Fruit fly (Drosophila melanogaster) whole organism, prepupa: ENCODE data around the gene CG5151.

ENCODE experiments used
- Blimp-1 ChIP-seq: fragments of 200-800 bp; sonication (Bioruptor generic); optimal IDR thresholded peaks from 3 replicates; lab custom pipeline; 2017; ENCODE audit warnings: missing biosample characterization, missing genetic modification characterization, mild to moderate bottlenecking, moderate library complexity, missing genetic modification reagents
- CG10631 ChIP-seq: fragments of 200-800 bp; sonication (Bioruptor generic); optimal IDR thresholded peaks from 2 replicates; lab custom pipeline; 2016; ENCODE audit warnings: missing biosample characterization, missing genetic modification characterization
- CG11294 ChIP-seq: fragments of 200-800 bp; sonication (Bioruptor generic); IDR thresholded peaks from 2 replicates; pipeline ENCODE4 v1.3.6; 2022; ENCODE audit warnings: missing biosample characterization, missing genetic modification characterization
- CG11762 ChIP-seq: fragments of 200-800 bp; sonication (Bioruptor generic); optimal IDR thresholded peaks from 3 replicates; lab custom pipeline; 2016; ENCODE audit warnings: missing biosample characterization, missing genetic modification characterization; ENCODE audit not compliant: insufficient read depth
- CG11902 ChIP-seq: fragments of 200-800 bp; sonication (Bioruptor generic); optimal IDR thresholded peaks from 3 replicates; lab custom pipeline; 2016; ENCODE audit warnings: missing biosample characterization, missing genetic modification characterization
- CG1621 ChIP-seq: fragments of 200-800 bp; sonication (Bioruptor generic); optimal IDR thresholded peaks from 3 replicates; lab custom pipeline; 2018; ENCODE audit warnings: missing biosample characterization, mild to moderate bottlenecking, missing genetic modification characterization
- CG3032 ChIP-seq: fragments of 200-800 bp; optimal IDR thresholded peaks from 2 replicates; lab custom pipeline; 2019; ENCODE audit warnings: missing biosample characterization, mild to moderate bottlenecking, missing genetic modification characterization, moderate library complexity
- CG31627 ChIP-seq: fragments of 200-800 bp; sonication (Bioruptor generic); optimal IDR thresholded peaks from 3 replicates; lab custom pipeline; 2016; ENCODE audit warnings: missing biosample characterization, missing genetic modification characterization
- CG4318 ChIP-seq: fragments of 200-800 bp; sonication (Bioruptor generic); optimal IDR thresholded peaks from 3 replicates; lab custom pipeline; 2017; ENCODE audit warnings: missing biosample characterization, mild to moderate bottlenecking, missing genetic modification characterization
- CG6163 ChIP-seq: fragments of 200-800 bp; sonication (Bioruptor generic); IDR thresholded peaks from 3 replicates; pipeline ENCODE4 v1.3.6; 2022; ENCODE audit warnings: missing biosample characterization, missing genetic modification characterization
- CG6792 ChIP-seq: fragments of 200-800 bp; sonication (Bioruptor generic); optimal IDR thresholded peaks from 3 replicates; lab custom pipeline; 2016; ENCODE audit warnings: missing biosample characterization, missing genetic modification characterization
- CG6808 ChIP-seq: fragments of 200-800 bp; sonication (Bioruptor generic); optimal IDR thresholded peaks from 3 replicates; lab custom pipeline; 2017; ENCODE audit warnings: missing biosample characterization, missing genetic modification characterization, mild to moderate bottlenecking, moderate library complexity, missing genetic modification reagents
- CG6854 ChIP-seq: fragments of 200-800 bp; sonication (Bioruptor generic); optimal IDR thresholded peaks from 2 replicates; lab custom pipeline; 2017; ENCODE audit warnings: missing biosample characterization, mild to moderate bottlenecking, missing genetic modification characterization
- CG7368 ChIP-seq: fragments of 200-800 bp; sonication (Bioruptor generic); optimal IDR thresholded peaks from 3 replicates; lab custom pipeline; 2016; ENCODE audit warnings: missing biosample characterization, missing genetic modification characterization
- CG8119 ChIP-seq: fragments of 200-800 bp; sonication (Bioruptor generic); IDR thresholded peaks from 3 replicates; pipeline ENCODE4 v1.3.6; 2022; ENCODE audit warnings: missing biosample characterization, missing genetic modification characterization
- CG8632 ChIP-seq: fragments of 200-800 bp; sonication (Bioruptor generic); optimal IDR thresholded peaks from 3 replicates; lab custom pipeline; 2016; ENCODE audit warnings: missing biosample characterization, missing genetic modification characterization
- CG9139 ChIP-seq: fragments of 200-800 bp; sonication (Bioruptor generic); optimal IDR thresholded peaks from 3 replicates; lab custom pipeline; 2017; ENCODE audit warnings: missing biosample characterization, mild to moderate bottlenecking, missing genetic modification characterization
- Eip75B ChIP-seq: fragments of 200-800 bp; sonication (Bioruptor generic); optimal IDR thresholded peaks from 3 replicates; lab custom pipeline; 2016; ENCODE audit warnings: missing biosample characterization, missing genetic modification characterization
- Eip78C ChIP-seq: fragments of 200-800 bp; sonication (Bioruptor generic); peaks from one replicate; lab custom pipeline; 2016; ENCODE audit warnings: missing biosample characterization, missing genetic modification characterization
- Eip93F ChIP-seq: fragments of 200-800 bp; sonication (Bioruptor generic); optimal IDR thresholded peaks from 2 replicates; lab custom pipeline; 2016; ENCODE audit warnings: missing biosample characterization, mild to moderate bottlenecking, missing genetic modification characterization
- Ets21C ChIP-seq: fragments of 200-800 bp; sonication (Bioruptor generic); optimal IDR thresholded peaks from 3 replicates; lab custom pipeline; 2016; ENCODE audit warnings: missing biosample characterization, missing genetic modification characterization
- Gug ChIP-seq: fragments of 200-800 bp; sonication (Bioruptor generic); IDR thresholded peaks from 2 replicates; pipeline ENCODE4 v1.3.6; 2022; ENCODE audit warnings: missing biosample characterization, missing genetic modification characterization
- Hr38 ChIP-seq: sonication (Bioruptor generic); optimal IDR thresholded peaks from 2 replicates; lab custom pipeline; 2016; ENCODE audit warnings: missing biosample characterization, missing genetic modification characterization
- Hr4 ChIP-seq: fragments of 200-800 bp; sonication (Bioruptor generic); optimal IDR thresholded peaks from 3 replicates; lab custom pipeline; 2016; ENCODE audit warnings: missing biosample characterization, missing genetic modification characterization
- Lpt ChIP-seq: fragments of 200-800 bp; sonication (Bioruptor generic); optimal IDR thresholded peaks from 3 replicates; lab custom pipeline; 2016; ENCODE audit warnings: missing biosample characterization, missing genetic modification characterization
- Met ChIP-seq: fragments of 200-800 bp; sonication (Bioruptor generic); optimal IDR thresholded peaks from 3 replicates; lab custom pipeline; 2016; ENCODE audit warnings: missing biosample characterization, missing genetic modification characterization
- Sox102F ChIP-seq: fragments of 200-800 bp; sonication (Bioruptor generic); optimal IDR thresholded peaks from 2 replicates; lab custom pipeline; 2016; ENCODE audit warnings: missing biosample characterization, mild to moderate bottlenecking, missing genetic modification characterization
- Sox14 ChIP-seq: fragments of 200-800 bp; sonication (Bioruptor generic); optimal IDR thresholded peaks from 3 replicates; lab custom pipeline; 2016; ENCODE audit warnings: missing biosample characterization, missing genetic modification characterization
- Sox15 ChIP-seq: fragments of 200-800 bp; sonication (Bioruptor generic); optimal IDR thresholded peaks from 3 replicates; lab custom pipeline; 2016; ENCODE audit warnings: missing biosample characterization, missing genetic modification characterization
- achi ChIP-seq: fragments of 200-800 bp; sonication (Bioruptor generic); optimal IDR thresholded peaks from 3 replicates; lab custom pipeline; 2016; ENCODE audit warnings: missing biosample characterization, missing genetic modification characterization
- acj6 ChIP-seq: fragments of 200-800 bp; sonication (Bioruptor generic); optimal IDR thresholded peaks from 3 replicates; lab custom pipeline; 2016; ENCODE audit warnings: missing biosample characterization, missing genetic modification characterization
- cyc ChIP-seq: fragments of 200-800 bp; sonication (Bioruptor generic); optimal IDR thresholded peaks from 3 replicates; lab custom pipeline; 2016; ENCODE audit warnings: missing biosample characterization, missing genetic modification characterization
- eg ChIP-seq: fragments of 200-800 bp; sonication (Bioruptor generic); IDR thresholded peaks from 3 replicates; pipeline ENCODE4 v1.3.6; 2022; ENCODE audit warnings: missing biosample characterization, missing genetic modification characterization
- esn ChIP-seq: fragments of 200-800 bp; sonication (Bioruptor generic); optimal IDR thresholded peaks from 2 replicates; lab custom pipeline; 2016; ENCODE audit warnings: missing biosample characterization, mild to moderate bottlenecking, missing genetic modification characterization, moderate library complexity
- fd85E ChIP-seq: fragments of 200-800 bp; sonication (Bioruptor generic); optimal IDR thresholded peaks from 3 replicates; lab custom pipeline; 2016; ENCODE audit warnings: missing biosample characterization, missing genetic modification characterization
- fkh ChIP-seq: fragments of 200-800 bp; sonication (Bioruptor generic); optimal IDR thresholded peaks from 3 replicates; lab custom pipeline; 2017; ENCODE audit warnings: missing biosample characterization, mild to moderate bottlenecking, missing genetic modification characterization, moderate library complexity
- lz ChIP-seq: fragments of 200-800 bp; sonication (Bioruptor generic); optimal IDR thresholded peaks from 3 replicates; lab custom pipeline; 2016; ENCODE audit warnings: missing biosample characterization, missing genetic modification characterization
- pdm3 ChIP-seq: fragments of 200-800 bp; sonication (Bioruptor generic); optimal IDR thresholded peaks from 3 replicates; lab custom pipeline; 2016; ENCODE audit warnings: missing biosample characterization, missing genetic modification characterization
- salr ChIP-seq, 2 experiments: fragments of 200-800 bp; sonication (Bioruptor generic); optimal IDR thresholded peaks; 3 replicates each; lab custom pipeline; 2016 to 2018; ENCODE audit warnings: missing biosample characterization in 2 of 2, missing genetic modification characterization in 2 of 2, mild to moderate bottlenecking in 1 of 2
- ss ChIP-seq, 2 experiments: fragments of 200-800 bp; sonication (Bioruptor generic); optimal IDR thresholded peaks; 2 replicates in 1 of 2; 3 replicates in 1 of 2; lab custom pipeline; 2017 to 2018; ENCODE audit warnings: mild to moderate bottlenecking in 2 of 2, missing biosample characterization in 2 of 2, missing genetic modification characterization in 2 of 2, moderate library complexity in 1 of 2
- topi ChIP-seq: fragments of 200-800 bp; sonication (Bioruptor generic); optimal IDR thresholded peaks from 3 replicates; lab custom pipeline; 2016; ENCODE audit warnings: missing biosample characterization, missing genetic modification characterization
- vri ChIP-seq: fragments of 200-800 bp; sonication (Bioruptor generic); optimal IDR thresholded peaks from 3 replicates; lab custom pipeline; 2016; ENCODE audit warnings: missing biosample characterization, mild to moderate bottlenecking, missing genetic modification characterization

CG5151 gene

DNA sequence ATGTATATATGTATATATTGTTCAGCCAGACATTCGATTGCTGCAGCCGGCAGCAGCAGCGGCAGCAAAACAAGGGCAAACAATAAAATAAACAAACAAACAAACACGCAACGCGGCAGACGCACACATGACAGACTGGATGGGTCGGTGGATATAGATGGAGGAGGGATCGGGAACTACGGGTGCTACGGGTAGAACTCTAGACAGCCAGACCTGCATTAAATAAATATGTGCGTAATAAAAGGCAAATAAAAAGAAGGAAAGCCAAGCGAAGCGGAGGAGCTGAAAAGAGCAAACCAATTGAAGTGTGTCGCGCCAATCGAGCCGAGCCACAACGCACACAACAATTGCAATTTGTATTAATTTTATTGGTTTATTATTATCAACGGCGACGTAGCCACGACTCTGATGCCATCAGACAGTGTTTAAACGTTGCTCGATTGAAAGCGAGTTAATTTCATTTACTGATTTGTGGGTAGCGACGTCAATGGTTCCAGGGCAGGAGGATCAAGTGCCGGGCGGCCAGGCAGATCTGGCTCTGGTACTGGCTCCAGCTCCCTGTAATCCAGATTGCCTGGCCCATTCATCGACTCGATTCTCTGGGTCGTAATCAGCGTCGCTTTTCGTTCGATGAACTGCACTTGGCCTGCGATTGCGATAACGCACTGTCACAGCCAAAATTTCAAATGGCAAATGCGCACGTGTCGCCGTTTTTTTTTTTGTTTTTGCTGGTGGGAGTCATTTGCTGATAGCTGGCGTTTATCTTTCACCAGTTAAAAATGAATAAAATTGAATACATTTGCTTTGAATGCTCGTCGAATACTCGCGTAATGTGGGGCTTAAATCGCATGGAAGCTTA is 29.6 kb upstream of the CG5151 start (continued):
- TF ChIP-seq CG6808 (GFP tag; lab: Kevin White, UChicago) (peak; percentile 73), esn (peak; percentile 60), CG11762 (GFP tag; lab: Kevin White, UChicago) (peak; percentile 22), CG11294 (GFP tag; lab: Robert Waterston, UW) (no peak), CG6854 (GFP tag; lab: Kevin White, UChicago) (peak; percentile 85), Hr4 (GFP tag; lab: Kevin White, UChicago) (peak; percentile 22), acj6 (GFP tag; lab: Kevin White, UChicago) (peak; percentile 39), Sox102F (GFP tag; lab: Kevin White, UChicago) (peak; percentile 62), CG6792 (GFP tag; lab: Kevin White, UChicago) (peak; percentile 65), CG9139 (GFP tag; lab: Kevin White, UChicago) (peak; percentile 83), topi (GFP tag; lab: Kevin White, UChicago) (peak; percentile 38), CG8119 (GFP tag; lab: Robert Waterston, UW) (peak; percentile 53; the same call in 1 of the 3 replicates), pdm3 (peak; percentile 62), CG6163 (GFP tag; lab: Robert Waterston, UW) (peak; percentile 77)
- TF ChIP-seq, all 60 proteins: peak for 50

DNA sequence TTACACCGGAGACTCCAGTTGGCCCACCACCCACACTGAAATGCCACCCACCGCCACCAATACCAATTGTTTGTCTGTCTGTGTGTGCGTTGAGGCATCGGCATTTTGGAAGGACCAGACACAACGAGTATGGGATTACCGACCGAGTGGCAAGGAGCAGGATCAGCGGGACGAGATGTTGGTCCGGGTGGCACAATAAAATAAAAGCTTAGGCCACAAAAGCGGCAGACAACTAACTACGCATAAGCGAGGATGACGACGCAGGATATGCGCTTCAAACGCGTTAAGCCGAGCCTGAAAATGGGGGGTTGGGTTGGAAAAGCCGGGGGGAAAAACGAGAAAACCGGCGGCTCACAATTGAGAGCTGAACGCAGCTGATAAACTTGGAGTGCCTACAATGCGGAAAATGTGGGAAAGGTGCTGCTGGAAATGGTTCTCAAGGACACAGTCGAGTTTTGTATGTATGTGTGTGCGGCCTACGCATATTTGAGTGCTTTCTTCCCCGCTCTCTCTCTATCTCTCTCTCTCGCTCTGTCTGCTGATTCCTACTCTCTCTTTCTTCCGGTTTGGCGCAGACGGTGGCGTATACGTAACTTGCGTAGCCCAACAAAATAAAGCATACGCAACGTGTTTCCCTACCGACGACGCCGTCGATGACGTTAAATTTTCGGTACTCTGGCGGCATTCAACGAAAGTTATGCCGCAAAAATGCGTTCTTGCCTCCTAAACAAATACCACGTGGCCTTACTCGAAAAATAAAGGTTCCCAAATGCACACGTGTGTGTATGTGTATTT is 28.3 kb upstream of the CG5151 start:
- TF ChIP-seq CG11902 (no peak), fd85E (no peak), vri (GFP tag; lab: Kevin White, UChicago) (no peak), CG3032 (tag; lab: Kevin White, UChicago) (no peak), CG6854 (GFP tag; lab: Kevin White, UChicago) (no peak), CG4318 (GFP tag; lab: Kevin White, UChicago) (no peak), fkh (GFP tag; lab: Kevin White, UChicago) (no peak), Eip75B (no peak), Hr4 (GFP tag; lab: Kevin White, UChicago) (no peak), Blimp-1 (GFP tag; lab: Kevin White, UChicago) (no peak), lz (GFP tag; lab: Kevin White, UChicago) (no peak), CG6792 (GFP tag; lab: Kevin White, UChicago) (no peak), CG8119 (GFP tag; lab: Robert Waterston, UW) (no peak)

DNA sequence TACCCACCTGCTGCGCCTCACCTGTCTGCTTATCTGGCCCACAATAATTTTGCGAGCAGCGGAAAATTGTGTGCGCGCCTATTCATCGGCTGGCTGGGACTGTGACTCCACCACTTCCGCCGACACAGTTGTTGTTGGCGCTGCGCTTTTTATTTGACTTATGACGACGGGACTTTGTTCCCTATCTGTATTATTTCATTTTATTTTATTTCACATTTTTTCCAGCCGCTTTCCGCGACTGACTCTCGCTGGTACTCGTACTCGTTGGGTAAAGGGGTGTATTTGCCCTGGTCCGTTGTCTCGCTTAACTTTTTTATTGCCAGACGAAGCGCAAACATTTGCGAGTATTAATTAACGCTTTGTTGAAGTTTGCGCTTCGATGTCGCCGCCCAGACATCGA is 26.4 kb upstream of the CG5151 start:
- no peak for TF ChIP-seq Sox15 (GFP tag; lab: Kevin White, UChicago)
- TF ChIP-seq Met = peak; percentile 20
- peak; percentile 12 for TF ChIP-seq achi (GFP tag; lab: Kevin White, UChicago)
- peak; percentile 1 for TF ChIP-seq CG3032 (tag; lab: Kevin White, UChicago)
- no peak for TF ChIP-seq Ets21C
- TF ChIP-seq Eip78C (GFP tag; lab: Kevin White, UChicago) = peak; percentile 85
- peak; percentile 67 to 72 for TF ChIP-seq ss (GFP tag; optimal IDR thresholded peaks at IDR 0.05; lab: Kevin White, UChicago)
- TF ChIP-seq CG31627 (GFP tag; lab: Kevin White, UChicago) = no peak
- no peak for TF ChIP-seq salr (GFP tag; optimal IDR thresholded peaks at IDR 0.05; lab: Kevin White, UChicago)
- no peak for TF ChIP-seq CG8632 (GFP tag; lab: Kevin White, UChicago)
- TF ChIP-seq CG6163 (GFP tag; lab: Robert Waterston, UW) = no peak; the same call in 1 of the 3 replicates
- no peak for TF ChIP-seq CG10631 (GFP tag; lab: Kevin White, UChicago)
- no peak for TF ChIP-seq CG1621 (tag; lab: Kevin White, UChicago)
- TF ChIP-seq eg (GFP tag; lab: Robert Waterston, UW) = peak; percentile 34; the same call in 1 of the 3 replicates
- peak; percentile 69 for TF ChIP-seq CG6854 (GFP tag; lab: Kevin White, UChicago)
- TF ChIP-seq Hr38 (GFP tag; lab: Kevin White, UChicago) = no peak
- TF ChIP-seq Sox14 (GFP tag; lab: Kevin White, UChicago) = peak; percentile 15
- peak; percentile 24 for TF ChIP-seq Sox102F (GFP tag; lab: Kevin White, UChicago)
- peak; percentile 7 for TF ChIP-seq Eip75B
- TF ChIP-seq Eip93F = peak; percentile 70
- TF ChIP-seq pdm3 = no peak
- no peak for TF ChIP-seq Gug (GFP tag; lab: Robert Waterston, UW)
- TF ChIP-seq CG8119 (GFP tag; lab: Robert Waterston, UW) = 0 out of 3 replicates have a peak, but pooled peaks have one; percentile 26
- no peak for TF ChIP-seq CG7368 (GFP tag; lab: Kevin White, UChicago)
- no peak for TF ChIP-seq cyc (GFP tag; lab: Kevin White, UChicago)
- no peak for TF ChIP-seq Blimp-1 (GFP tag; lab: Kevin White, UChicago)
- no peak for TF ChIP-seq CG4318 (GFP tag; lab: Kevin White, UChicago)
- TF ChIP-seq Lpt (GFP tag; lab: Kevin White, UChicago) = no peak
- peak; percentile 73 for TF ChIP-seq fkh (GFP tag; lab: Kevin White, UChicago)
